Worm (Caenorhabditis elegans): ENCODE results near the gene C33F10.4.

The C33F10.4 gene

DNA sequence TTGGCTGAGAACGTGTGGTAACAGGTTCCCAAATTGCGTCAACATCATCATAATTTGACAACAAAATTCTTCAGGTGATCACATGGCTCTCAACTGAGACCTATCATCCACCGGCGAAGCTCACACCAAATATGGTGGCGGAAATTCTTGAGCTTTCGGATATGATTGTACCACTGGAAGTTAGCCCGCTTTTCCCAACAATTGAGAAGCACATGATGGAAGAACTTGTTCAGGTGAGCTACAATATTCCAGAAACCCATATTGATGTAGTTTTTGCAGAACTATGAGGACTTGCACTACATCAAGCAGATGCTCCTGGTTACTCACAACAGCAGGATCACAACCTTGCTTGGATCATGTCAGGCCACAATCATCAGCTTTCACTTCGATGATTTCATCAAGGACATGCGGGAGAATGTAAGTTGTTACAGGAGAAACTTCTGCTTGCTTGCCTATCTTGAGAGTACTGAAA, 43.3 kb upstream of the C33F10.4 start, which contains the start of gene F41C3.1:
F41C3.1 (plus strand) TSS at position 51 of the 472 bp plus-strand sequence.
- no peak for TF ChIP-seq unc-62 (GFP tag; optimal IDR thresholded peaks at IDR 0.05)
- TF ChIP-seq unc-120 (tag; optimal IDR thresholded peaks at IDR 0.05; ENCODE audit: poor library complexity, severe bottlenecking), result no peak
- no peak for TF ChIP-seq hlh-1 (tag; optimal IDR thresholded peaks at IDR 0.05)
- TF ChIP-seq sptf-1 (tag; optimal IDR thresholded peaks at IDR 0.05), result no peak
- TF ChIP-seq ceh-83 (GFP tag; optimal IDR thresholded peaks at IDR 0.05), result no peak
- TF ChIP-seq nhr-237 (tag; optimal IDR thresholded peaks at IDR 0.05), result no peak
- TF ChIP-seq zip-8 (tag; optimal IDR thresholded peaks at IDR 0.05), result no peak
- TF ChIP-seq elt-1 (tag; optimal IDR thresholded peaks at IDR 0.05; ENCODE audit: borderline replicate concordance, insufficient read depth), result no peak
- TF ChIP-seq blmp-1 (tag; optimal IDR thresholded peaks at IDR 0.05), result no peak
- no peak for TF ChIP-seq sem-2 (GFP tag; optimal IDR thresholded peaks at IDR 0.05)
- no peak for TF ChIP-seq nhr-28 (tag; optimal IDR thresholded peaks at IDR 0.05)
- TF ChIP-seq lin-13 (tag; optimal IDR thresholded peaks at IDR 0.05), result no peak
- no peak for TF ChIP-seq mep-1 (tag; optimal IDR thresholded peaks at IDR 0.05)
- TF ChIP-seq ztf-11 (tag; optimal IDR thresholded peaks at IDR 0.05), result no peak

DNA sequence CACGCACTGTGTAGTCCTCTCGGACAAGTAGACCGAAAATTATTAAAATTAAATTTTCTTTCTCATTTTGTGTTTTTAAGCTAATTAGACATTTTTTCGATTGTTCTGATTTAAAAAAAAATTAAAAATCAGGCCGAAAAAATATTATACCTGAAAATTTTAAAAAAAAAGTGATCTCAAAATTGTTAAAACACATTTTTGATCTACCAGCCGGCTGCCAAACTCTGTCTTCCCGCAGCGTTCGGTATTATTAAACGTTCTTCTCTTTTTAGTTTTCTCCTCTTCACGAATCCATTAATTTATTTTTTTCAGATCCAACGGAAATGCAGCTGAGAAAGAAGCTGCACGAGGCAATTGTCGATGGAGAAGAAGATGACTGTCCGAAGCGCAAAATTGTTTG, 42.4 kb upstream of the C33F10.4 start, which contains the start of gene C27D9.1:
C27D9.1 (plus strand) TSS at position 281 of the 400 bp plus-strand sequence.
- TF ChIP-seq pha-4 (tag; optimal IDR thresholded peaks at IDR 0.05) (no peak), unc-39 (tag; optimal IDR thresholded peaks at IDR 0.05) (no peak), ceh-83 (GFP tag; optimal IDR thresholded peaks at IDR 0.05) (no peak), nhr-28 (tag; optimal IDR thresholded peaks at IDR 0.05) (no peak), zip-8 (tag; optimal IDR thresholded peaks at IDR 0.05) (no peak), drap-1 (GFP tag; optimal IDR thresholded peaks at IDR 0.05) (no peak)

DNA sequence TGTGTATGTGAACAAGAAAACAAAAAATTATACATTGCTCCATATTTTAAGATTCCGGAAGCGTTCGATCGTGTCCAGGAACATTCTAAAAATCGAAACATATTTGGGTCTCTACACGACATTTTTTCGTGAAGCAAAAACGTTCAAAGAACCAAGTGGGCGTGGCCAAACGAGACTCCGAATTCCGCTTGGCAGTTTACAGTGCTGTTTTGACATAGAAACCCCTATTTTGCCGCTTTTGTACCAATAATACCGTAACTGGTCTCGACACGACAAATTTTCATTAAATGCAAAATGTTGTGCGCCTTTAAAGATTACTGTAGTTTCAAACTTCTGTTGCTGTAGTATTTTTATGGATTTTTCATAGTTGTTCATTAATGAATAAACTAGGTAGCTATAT, 39.9 kb upstream of the C33F10.4 start:
- TF ChIP-seq M03D4.4 (tag; optimal IDR thresholded peaks at IDR 0.05) (no peak), cnd-1 (tag; optimal IDR thresholded peaks at IDR 0.05) (no peak), elt-1 (tag; optimal IDR thresholded peaks at IDR 0.05; ENCODE audit: borderline replicate concordance, insufficient read depth) (no peak), nhr-2 (tag; optimal IDR thresholded peaks at IDR 0.05) (no peak), snpc-4 (tag; optimal IDR thresholded peaks at IDR 0.05) (no peak), drap-1 (GFP tag; optimal IDR thresholded peaks at IDR 0.05) (no peak), mep-1 (tag; optimal IDR thresholded peaks at IDR 0.05) (no peak), nhr-237 (tag; optimal IDR thresholded peaks at IDR 0.05) (no peak), sptf-1 (tag; optimal IDR thresholded peaks at IDR 0.05) (no peak), ceh-39 (tag; optimal IDR thresholded peaks at IDR 0.05) (no peak), pha-4 (tag; optimal IDR thresholded peaks at IDR 0.05) (no peak)

DNA sequence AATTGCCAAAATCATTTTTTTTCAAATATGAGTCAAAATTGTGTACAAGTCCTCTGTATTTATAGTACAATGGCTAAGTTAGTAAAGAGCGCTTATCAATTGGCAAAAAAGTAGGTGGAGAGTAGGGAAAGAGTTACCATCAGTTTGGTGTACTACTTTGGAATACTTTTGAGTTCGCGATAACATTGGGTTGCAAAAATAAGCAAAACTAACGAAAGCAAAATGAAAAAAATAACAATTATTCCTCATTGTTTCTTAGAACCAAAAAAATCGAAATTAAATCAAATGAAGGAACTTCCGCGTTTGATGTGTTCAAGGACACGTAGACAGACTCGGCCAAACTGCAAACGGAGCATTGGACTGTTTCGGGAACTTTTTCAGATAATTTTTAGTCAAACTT, 38.8 kb upstream of the C33F10.4 start, which contains the start of gene C27D9.2:
C27D9.2 (minus strand) TSS at position 101 of the 400 bp plus-strand sequence.
- TF ChIP-seq flh-1 (GFP tag; optimal IDR thresholded peaks at IDR 0.05), result no peak
- no peak for TF ChIP-seq sptf-1 (tag; optimal IDR thresholded peaks at IDR 0.05)
- no peak for TF ChIP-seq M03D4.4 (tag; optimal IDR thresholded peaks at IDR 0.05)

DNA sequence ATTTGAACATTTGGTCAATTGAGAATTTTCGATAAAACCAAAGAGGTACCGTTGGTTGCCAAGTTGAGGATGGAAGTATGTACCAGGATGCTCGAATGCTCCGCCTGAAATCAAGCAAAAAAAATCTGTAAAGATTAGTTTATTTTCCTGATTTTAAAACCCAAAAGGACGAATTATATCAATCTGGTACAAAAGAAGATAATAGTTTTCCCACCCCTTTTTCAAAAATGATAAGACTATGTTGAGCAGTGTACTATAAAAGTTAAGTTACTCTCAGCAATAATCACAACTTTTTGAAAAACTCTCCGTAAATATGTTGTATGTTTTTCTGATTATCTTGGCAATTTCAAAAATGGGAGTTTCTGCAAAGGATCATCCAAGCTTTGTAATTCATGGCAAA, 37.1 kb upstream of the C33F10.4 start, which contains the start of gene F26G1.3:
F26G1.3 (plus strand) TSS at position 301 of the 400 bp plus-strand sequence.
- no peak for TF ChIP-seq ztf-11 (tag; optimal IDR thresholded peaks at IDR 0.05)
- no peak for TF ChIP-seq bed-3 (GFP tag; optimal IDR thresholded peaks at IDR 0.05)
- TF ChIP-seq sptf-1 (tag; optimal IDR thresholded peaks at IDR 0.05), result no peak
- TF ChIP-seq mab-5 (tag; optimal IDR thresholded peaks at IDR 0.05), result no peak
- no peak for TF ChIP-seq ceh-83 (GFP tag; optimal IDR thresholded peaks at IDR 0.05)
- TF ChIP-seq pha-4 (tag; optimal IDR thresholded peaks at IDR 0.05), result no peak
- TF ChIP-seq nhr-28 (tag; optimal IDR thresholded peaks at IDR 0.05), result no peak
- no peak for TF ChIP-seq cnd-1 (tag; optimal IDR thresholded peaks at IDR 0.05)
- TF ChIP-seq M03D4.4 (tag; optimal IDR thresholded peaks at IDR 0.05), result no peak
- TF ChIP-seq nhr-237 (tag; optimal IDR thresholded peaks at IDR 0.05), result no peak
- TF ChIP-seq unc-62 (GFP tag; optimal IDR thresholded peaks at IDR 0.05), result no peak
- no peak for TF ChIP-seq snpc-4 (tag; optimal IDR thresholded peaks at IDR 0.05)
- no peak for TF ChIP-seq mls-2 (tag; optimal IDR thresholded peaks at IDR 0.05)
- TF ChIP-seq drap-1 (GFP tag; optimal IDR thresholded peaks at IDR 0.05), result no peak

DNA sequence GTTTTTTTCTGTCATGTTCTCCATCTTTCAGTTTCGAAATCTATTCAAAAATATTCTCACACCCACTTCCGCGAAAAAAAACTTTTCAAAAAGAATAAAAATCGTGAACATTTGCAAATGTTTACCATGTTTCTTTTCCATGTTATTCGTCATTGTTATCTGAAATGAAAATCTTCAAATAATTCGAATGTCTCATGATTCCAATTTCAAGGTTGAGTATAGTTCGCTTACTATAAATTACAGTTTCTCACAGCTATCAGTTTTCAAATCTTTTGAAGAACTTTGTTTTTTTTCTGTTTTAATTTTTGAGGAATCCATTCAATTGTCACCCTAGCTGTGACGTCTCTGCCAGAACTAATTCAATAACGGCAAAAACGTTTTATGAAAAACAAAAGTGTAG, 35.7 kb upstream of the C33F10.4 start:
- TF ChIP-seq unc-120 (tag; optimal IDR thresholded peaks at IDR 0.05; ENCODE audit: poor library complexity, severe bottlenecking) (no peak), snpc-4 (tag; optimal IDR thresholded peaks at IDR 0.05) (no peak), sem-2 (GFP tag; optimal IDR thresholded peaks at IDR 0.05) (no peak)

DNA sequence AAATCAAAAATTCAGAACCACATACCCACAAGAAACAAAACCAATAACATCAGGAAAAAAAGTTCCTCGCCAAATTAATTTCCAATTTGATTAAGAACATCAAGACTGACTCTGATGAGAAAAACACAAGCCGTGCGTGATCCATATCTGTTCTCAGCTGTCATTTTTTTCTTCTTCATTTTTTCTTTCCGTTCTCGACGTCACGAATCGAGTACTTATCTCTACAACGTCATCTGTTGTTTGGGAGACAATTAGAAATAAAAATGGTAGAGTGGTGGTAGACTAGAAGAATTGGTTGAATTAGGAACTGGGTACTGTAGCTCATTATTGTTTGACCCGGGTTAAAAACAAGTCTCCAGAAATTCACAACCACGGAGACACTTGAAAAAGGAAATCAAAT, 34.5 kb upstream of the C33F10.4 start:
- TF ChIP-seq drap-1 (GFP tag; optimal IDR thresholded peaks at IDR 0.05), result no peak
- TF ChIP-seq mep-1 (tag; optimal IDR thresholded peaks at IDR 0.05), result no peak
- no peak for TF ChIP-seq ham-2 (GFP tag; optimal IDR thresholded peaks at IDR 0.05)
- no peak for TF ChIP-seq ces-1 (GFP tag; optimal IDR thresholded peaks at IDR 0.05)
- no peak for TF ChIP-seq lin-13 (tag; optimal IDR thresholded peaks at IDR 0.05)
- no peak for TF ChIP-seq nhr-28 (tag; optimal IDR thresholded peaks at IDR 0.05)
- no peak for TF ChIP-seq tbx-8 (GFP tag; optimal IDR thresholded peaks at IDR 0.05)
- TF ChIP-seq hlh-1 (tag; optimal IDR thresholded peaks at IDR 0.05), result no peak
- no peak for TF ChIP-seq sem-2 (GFP tag; optimal IDR thresholded peaks at IDR 0.05)
- no peak for TF ChIP-seq ceh-83 (GFP tag; optimal IDR thresholded peaks at IDR 0.05)
- TF ChIP-seq flh-1 (GFP tag; optimal IDR thresholded peaks at IDR 0.05), result no peak
- no peak for TF ChIP-seq nhr-76 (tag; optimal IDR thresholded peaks at IDR 0.05)
- no peak for TF ChIP-seq ztf-11 (tag; optimal IDR thresholded peaks at IDR 0.05)
- TF ChIP-seq unc-62 (GFP tag; optimal IDR thresholded peaks at IDR 0.05), result no peak
- TF ChIP-seq mab-5 (tag; optimal IDR thresholded peaks at IDR 0.05), result no peak
